Worm (Caenorhabditis elegans) whole organism, L1 larva: ENCODE results near the gene puf-9.

ENCODE experiments used
- C04F5.9 ChIP-seq: sonication (generic microtip); optimal IDR thresholded peaks from 2 replicates; lab custom pipeline; 2016; ENCODE audit warnings: missing genetic modification characterization, missing compliant biosample characterization
- F16B12.6 ChIP-seq: fragments of 150-350 bp; optimal IDR thresholded peaks from 2 replicates; lab custom pipeline; 2014; ENCODE audit warnings: missing biosample characterization, missing genetic modification characterization
- aha-1 ChIP-seq: fragments of 150-350 bp; optimal IDR thresholded peaks from 2 replicates; lab custom pipeline; 2014; ENCODE audit warnings: missing biosample characterization, missing genetic modification characterization
- aly-2 ChIP-seq: fragments of 150-350 bp; optimal IDR thresholded peaks from 2 replicates; lab custom pipeline; 2014; ENCODE audit warnings: missing biosample characterization, missing genetic modification characterization
- ama-1 ChIP-seq: fragments of 150-350 bp; optimal IDR thresholded peaks from 2 replicates; lab custom pipeline; 2014
- ceh-63 ChIP-seq: fragments of 200-800 bp; sonication (Bioruptor generic); optimal IDR thresholded peaks from 2 replicates; lab custom pipeline; 2018; ENCODE audit warnings: mild to moderate bottlenecking, missing genetic modification characterization, missing compliant biosample characterization
- ceh-90 ChIP-seq: sonication (generic microtip); optimal IDR thresholded peaks from 2 replicates; lab custom pipeline; 2016; ENCODE audit warnings: missing genetic modification characterization, missing compliant biosample characterization
- dsc-1 ChIP-seq: sonication (generic microtip); optimal IDR thresholded peaks from 2 replicates; lab custom pipeline; 2016; ENCODE audit warnings: mild to moderate bottlenecking, missing genetic modification characterization, missing compliant biosample characterization
- efl-1 ChIP-seq, 4 experiments: fragments of 150-350 bp; optimal IDR thresholded peaks in 3 of 4; peaks in 1 of 4; 1 replicate in 1 of 4; 2 replicates in 3 of 4; lab custom pipeline; 2014; ENCODE audit warnings: missing biosample characterization in 2 of 4, missing genetic modification characterization in 2 of 4, missing genetic modification reagents in 2 of 4
- egl-13 ChIP-seq: sonication (generic microtip); optimal IDR thresholded peaks from 2 replicates; lab custom pipeline; 2016; ENCODE audit warnings: missing genotype, missing genetic modification reagents, missing genetic modification characterization, missing compliant biosample characterization
- egl-27 ChIP-seq, 2 experiments: fragments of 150-350 bp in 1 of 2; sonication (generic microtip); optimal IDR thresholded peaks; 3 replicates each; lab custom pipeline; 2017 to 2018; ENCODE audit warnings: missing biosample characterization in 2 of 2, missing genetic modification characterization in 2 of 2, missing genetic modification reagents in 2 of 2
- elt-2 ChIP-seq: sonication (generic microtip); optimal IDR thresholded peaks from 2 replicates; lab custom pipeline; 2016; ENCODE audit warnings: missing genetic modification characterization, mild to moderate bottlenecking, inconsistent platforms, missing compliant biosample characterization, missing genetic modification reagents
- fkh-4 ChIP-seq: sonication (generic microtip); optimal IDR thresholded peaks from 2 replicates; lab custom pipeline; 2016; ENCODE audit warnings: missing compliant biosample characterization, missing genetic modification characterization, borderline replicate concordance
- hlh-4 ChIP-seq: sonication (generic microtip); optimal IDR thresholded peaks from 2 replicates; lab custom pipeline; 2016; ENCODE audit warnings: mild to moderate bottlenecking, missing genetic modification characterization, missing compliant biosample characterization
- hpl-2 ChIP-seq: fragments of 150-350 bp; optimal IDR thresholded peaks from 2 replicates; lab custom pipeline; 2014; ENCODE audit warnings: missing biosample characterization, missing genetic modification reagents, missing genetic modification characterization
- isw-1 ChIP-seq: fragments of 200-800 bp; sonication (Bioruptor generic); IDR thresholded peaks from 2 replicates; pipeline ENCODE4 v1.3.6; 2022; ENCODE audit warnings: missing genetic modification characterization, missing compliant biosample characterization
- lin-13 ChIP-seq: fragments of 150-350 bp; optimal IDR thresholded peaks from 2 replicates; lab custom pipeline; 2014; ENCODE audit warnings: missing biosample characterization, missing genetic modification reagents, missing genetic modification characterization
- lin-14 ChIP-seq: fragments of 200-800 bp; sonication (Bioruptor generic); optimal IDR thresholded peaks from 2 replicates; lab custom pipeline; 2018; ENCODE audit warnings: mild to moderate bottlenecking, missing genetic modification characterization, moderate library complexity, missing compliant biosample characterization
- lin-15B ChIP-seq: fragments of 150-350 bp; sonication (generic microtip); optimal IDR thresholded peaks from 3 replicates; lab custom pipeline; 2014; ENCODE audit warnings: missing biosample characterization, missing genetic modification characterization
- lir-3 ChIP-seq: sonication (generic microtip); optimal IDR thresholded peaks from 2 replicates; lab custom pipeline; 2016; ENCODE audit warnings: mild to moderate bottlenecking, missing genetic modification characterization, moderate library complexity, missing compliant biosample characterization; ENCODE audit not compliant: poor library complexity
- lsy-2 ChIP-seq, 2 experiments: fragments of 150-350 bp; optimal IDR thresholded peaks; 2 replicates each; lab custom pipeline; 2014; ENCODE audit warnings: missing biosample characterization in 2 of 2, missing genetic modification characterization in 2 of 2
- mdl-1 ChIP-seq, 2 experiments: fragments of 150-350 bp; optimal IDR thresholded peaks; 2 replicates each; lab custom pipeline; 2014 to 2017; ENCODE audit warnings: missing biosample characterization in 2 of 2, missing genetic modification characterization in 2 of 2, inconsistent platforms in 1 of 2
- mef-2 ChIP-seq: fragments of 150-350 bp; optimal IDR thresholded peaks from 2 replicates; lab custom pipeline; 2014; ENCODE audit warnings: missing biosample characterization, missing genetic modification characterization
- mep-1 ChIP-seq: fragments of 150-350 bp; optimal IDR thresholded peaks from 2 replicates; lab custom pipeline; 2014; ENCODE audit warnings: missing biosample characterization, missing genetic modification characterization
- nhr-20 ChIP-seq: sonication (generic microtip); optimal IDR thresholded peaks from 2 replicates; lab custom pipeline; 2016; ENCODE audit warnings: mild to moderate bottlenecking, missing genetic modification characterization, missing compliant biosample characterization
- nhr-237 ChIP-seq: fragments of 150-350 bp; optimal IDR thresholded peaks from 2 replicates; lab custom pipeline; 2014; ENCODE audit warnings: missing biosample characterization, missing genetic modification characterization
- nhr-71 ChIP-seq: sonication (generic microtip); optimal IDR thresholded peaks from 2 replicates; lab custom pipeline; 2016; ENCODE audit warnings: mild to moderate bottlenecking, missing genetic modification characterization, moderate library complexity, missing compliant biosample characterization
- nhr-76 ChIP-seq: sonication (generic microtip); optimal IDR thresholded peaks from 2 replicates; lab custom pipeline; 2017; ENCODE audit warnings: missing biosample characterization, missing genetic modification characterization
- nhr-77 ChIP-seq: fragments of 150-350 bp; optimal IDR thresholded peaks from 2 replicates; lab custom pipeline; 2014; ENCODE audit warnings: missing biosample characterization, missing genetic modification characterization
- nhr-84 ChIP-seq: sonication (generic microtip); optimal IDR thresholded peaks from 2 replicates; lab custom pipeline; 2017; ENCODE audit warnings: missing biosample characterization, missing genetic modification characterization
- nhr-85 ChIP-seq: sonication (generic microtip); peaks from one replicate; lab custom pipeline; 2016; ENCODE audit warnings: missing genetic modification characterization, inconsistent platforms, missing compliant biosample characterization
- nhr-90 ChIP-seq: sonication (generic microtip); optimal IDR thresholded peaks from 2 replicates; lab custom pipeline; 2016; ENCODE audit warnings: mild to moderate bottlenecking, missing genetic modification characterization, missing compliant biosample characterization; ENCODE audit not compliant: poor library complexity
- pax-3 ChIP-seq: fragments of 200-800 bp; sonication (Bioruptor generic); optimal IDR thresholded peaks from 2 replicates; lab custom pipeline; 2018; ENCODE audit warnings: mild to moderate bottlenecking, missing genetic modification characterization, moderate library complexity, missing compliant biosample characterization
- rnt-1 ChIP-seq: sonication (generic microtip); optimal IDR thresholded peaks from 2 replicates; lab custom pipeline; 2016; ENCODE audit warnings: mild to moderate bottlenecking, missing genetic modification characterization, moderate library complexity, missing compliant biosample characterization
- snu-23 ChIP-seq: sonication (generic microtip); optimal IDR thresholded peaks from 2 replicates; lab custom pipeline; 2016; ENCODE audit warnings: missing genetic modification characterization, missing compliant biosample characterization
- sox-4 ChIP-seq: sonication (generic microtip); optimal IDR thresholded peaks from 2 replicates; lab custom pipeline; 2016; ENCODE audit warnings: missing genetic modification characterization, missing compliant biosample characterization
- unc-98 ChIP-seq: fragments of 200-800 bp; sonication (Bioruptor generic); IDR thresholded peaks from 2 replicates; pipeline ENCODE4 v1.3.6; 2022; ENCODE audit warnings: missing genetic modification characterization, missing compliant biosample characterization
- ztf-4 ChIP-seq: fragments of 150-350 bp; optimal IDR thresholded peaks from 2 replicates; lab custom pipeline; 2014; ENCODE audit warnings: missing biosample characterization, missing genetic modification characterization

puf-9 gene

ce11 chrX:5803492-5803891 lies 37.9 kb upstream of the puf-9 start:
- TF ChIP-seq nhr-76 (tag; lab: Kevin White, UChicago): no peak
- no peak for TF ChIP-seq mef-2 (tag; lab: Kevin White, UChicago)
- no peak for TF ChIP-seq sox-4 (tag; lab: Kevin White, UChicago)
- peak; percentile 46 for TF ChIP-seq nhr-20 (tag; lab: Kevin White, UChicago)
- no peak for TF ChIP-seq ama-1 (lab: Kevin White, UChicago)
- no peak for TF ChIP-seq mdl-1 (tag; optimal IDR thresholded peaks at IDR 0.05; lab: Kevin White, UChicago)
- TF ChIP-seq ztf-4 (tag; lab: Kevin White, UChicago): peak; percentile 7
- TF ChIP-seq nhr-71 (tag; lab: Kevin White, UChicago): peak; percentile 30
- no peak for TF ChIP-seq elt-2 (tag; lab: Kevin White, UChicago)
- TF ChIP-seq snu-23 (GFP tag; lab: Kevin White, UChicago): peak; percentile 31
- no peak for TF ChIP-seq egl-13 (tag; lab: Kevin White, UChicago)
- TF ChIP-seq egl-27 (tag; optimal IDR thresholded peaks at IDR 0.05; lab: Kevin White, UChicago): no peak
- TF ChIP-seq nhr-237 (tag; lab: Kevin White, UChicago): no peak
- TF ChIP-seq mep-1 (tag; lab: Kevin White, UChicago): peak; percentile 66
- no peak for TF ChIP-seq lin-15B (tag; lab: Kevin White, UChicago)
- TF ChIP-seq nhr-90 (tag; lab: Kevin White, UChicago): no peak
- TF ChIP-seq fkh-4 (tag; lab: Kevin White, UChicago): no peak
- TF ChIP-seq ceh-90 (tag; lab: Kevin White, UChicago): no peak
- peak; percentile 87 for TF ChIP-seq nhr-85
- TF ChIP-seq lin-14 (GFP tag; lab: Kevin White, UChicago): peak; percentile 68
- no peak for TF ChIP-seq aha-1 (tag; lab: Kevin White, UChicago)
- no peak for TF ChIP-seq hpl-2 (GFP tag; lab: Kevin White, UChicago)
- no peak for TF ChIP-seq nhr-84 (tag; lab: Kevin White, UChicago)
- TF ChIP-seq lin-13 (GFP tag; lab: Kevin White, UChicago): no peak
- TF ChIP-seq efl-1 (optimal IDR thresholded peaks at IDR 0.05; lab: Kevin White, UChicago): no peak
- TF ChIP-seq efl-1 (GFP tag; optimal IDR thresholded peaks at IDR 0.05 in 1 of 2; lab: Kevin White, UChicago): no peak

- TF ChIP-seq nhr-20 (tag; lab: Kevin White, UChicago) (peak; percentile 9), aly-2 (tag; lab: Kevin White, UChicago) (no peak), lsy-2 (tag; optimal IDR thresholded peaks at IDR 0.05; lab: Kevin White, UChicago) (peak in 1 of 2 experiments; percentile 21), mef-2 (tag; lab: Kevin White, UChicago) (no peak), F16B12.6 (tag; lab: Kevin White, UChicago) (no peak), hlh-4 (no peak), egl-13 (tag; lab: Kevin White, UChicago) (no peak), dsc-1 (no peak), lin-14 (GFP tag; lab: Kevin White, UChicago) (peak; percentile 39), lir-3 (tag; lab: Kevin White, UChicago) (no peak), rnt-1 (tag; lab: Kevin White, UChicago) (peak; percentile 45), nhr-77 (tag; lab: Kevin White, UChicago) (no peak), C04F5.9 (tag; lab: Kevin White, UChicago) (no peak), isw-1 (no peak), ceh-63 (GFP tag; lab: Kevin White, UChicago) (no peak), nhr-71 (tag; lab: Kevin White, UChicago) (peak; percentile 44), unc-98 (GFP tag; lab: Robert Waterston, UW) (no peak), nhr-237 (tag; lab: Kevin White, UChicago) (no peak), pax-3 (no peak)
- TF ChIP-seq, all 84 proteins: peak for 5
Observed at ce11 chrX:5805872-5806472, 35.4 kb upstream of the puf-9 start, which contains the start of gene F13D11.3. Gene F13D11.3, minus strand, starts transcription at chrX:5805922.
